Fruit fly (Drosophila melanogaster) whole organism, embryonic: ENCODE data around the gene Dbx.

ENCODE experiments used
- Bdp1 ChIP-seq: fragments of 200-800 bp; sonication (Bioruptor generic); optimal IDR thresholded peaks from 3 replicates; lab custom pipeline; 2016; ENCODE audit warnings: missing biosample characterization, missing genetic modification characterization
- CG10565 ChIP-seq: fragments of 200-800 bp; sonication (Bioruptor generic); optimal IDR thresholded peaks from 3 replicates; lab custom pipeline; 2016; ENCODE audit warnings: missing biosample characterization, mild to moderate bottlenecking, missing genetic modification characterization
- CG11085 ChIP-seq: fragments of 200-800 bp; sonication (Bioruptor generic); IDR thresholded peaks from 2 replicates; pipeline ENCODE4 v1.3.6; 2022; ENCODE audit warnings: missing biosample characterization, missing genetic modification characterization
- CG11696 ChIP-seq: fragments of 200-800 bp; sonication (Bioruptor generic); IDR thresholded peaks from 2 replicates; pipeline ENCODE4 v1.3.6; 2022; ENCODE audit warnings: missing biosample characterization, missing genetic modification characterization
- CG12104 ChIP-seq: fragments of 200-800 bp; sonication (Bioruptor generic); optimal IDR thresholded peaks from 3 replicates; lab custom pipeline; 2016; ENCODE audit warnings: missing biosample characterization, missing genetic modification characterization
- CG12155 ChIP-seq: fragments of 200-800 bp; sonication (Bioruptor generic); optimal IDR thresholded peaks from 3 replicates; lab custom pipeline; 2016; ENCODE audit warnings: missing biosample characterization, missing genetic modification characterization
- CG14965 ChIP-seq: fragments of 200-800 bp; sonication (Bioruptor generic); optimal IDR thresholded peaks from 2 replicates; lab custom pipeline; 2016; ENCODE audit warnings: missing biosample characterization, missing genetic modification characterization, borderline replicate concordance
- CG1602 ChIP-seq: fragments of 200-800 bp; sonication (Bioruptor generic); optimal IDR thresholded peaks from 3 replicates; lab custom pipeline; 2016; ENCODE audit warnings: missing biosample characterization, missing genetic modification characterization
- CG16779 ChIP-seq: fragments of 200-800 bp; sonication (Bioruptor generic); IDR thresholded peaks from 2 replicates; pipeline ENCODE4 v1.3.6; 2022; ENCODE audit warnings: missing biosample characterization, missing genetic modification characterization
- CG17612 ChIP-seq: fragments of 200-800 bp; sonication (Bioruptor generic); IDR thresholded peaks from 2 replicates; pipeline ENCODE4 v1.3.6; 2022; ENCODE audit warnings: missing biosample characterization, missing genetic modification characterization
- CG1832 ChIP-seq: fragments of 200-800 bp; sonication (Bioruptor generic); optimal IDR thresholded peaks from 2 replicates; lab custom pipeline; 2017; ENCODE audit warnings: missing biosample characterization, mild to moderate bottlenecking, missing genetic modification characterization, inconsistent platforms
- CG2199 ChIP-seq: fragments of 200-800 bp; sonication (Bioruptor generic); IDR thresholded peaks from 3 replicates; pipeline ENCODE4 v1.3.6; 2022; ENCODE audit warnings: missing biosample characterization, missing genetic modification characterization
- CG2712 ChIP-seq: fragments of 200-800 bp; optimal IDR thresholded peaks from 3 replicates; lab custom pipeline; 2019; ENCODE audit warnings: missing biosample characterization, mild to moderate bottlenecking, missing genetic modification characterization, moderate library complexity
- CG31441 ChIP-seq: fragments of 200-800 bp; sonication (Bioruptor generic); IDR thresholded peaks from 2 replicates; pipeline ENCODE4 v1.3.6; 2022; ENCODE audit warnings: missing biosample characterization, missing genetic modification characterization
- CG3163 ChIP-seq: fragments of 200-800 bp; sonication (Bioruptor generic); optimal IDR thresholded peaks from 3 replicates; lab custom pipeline; 2016; ENCODE audit warnings: missing biosample characterization, missing genetic modification characterization
- CG32767 ChIP-seq: fragments of 200-800 bp; sonication (Bioruptor generic); IDR thresholded peaks from 2 replicates; pipeline ENCODE4 v1.3.6; 2022; ENCODE audit warnings: missing biosample characterization, missing genetic modification characterization
- CG33557 ChIP-seq: fragments of 200-800 bp; sonication (Bioruptor generic); optimal IDR thresholded peaks from 2 replicates; lab custom pipeline; 2019; ENCODE audit warnings: missing biosample characterization, mild to moderate bottlenecking, missing genetic modification characterization, moderate library complexity
- CG3838 ChIP-seq: fragments of 200-800 bp; sonication (Bioruptor generic); optimal IDR thresholded peaks from 3 replicates; lab custom pipeline; 2016; ENCODE audit warnings: missing biosample characterization, missing genetic modification characterization
- CG4328 ChIP-seq: fragments of 200-800 bp; sonication (Bioruptor generic); optimal IDR thresholded peaks from 3 replicates; lab custom pipeline; 2017; ENCODE audit warnings: missing biosample characterization, missing genetic modification reagents, missing genetic modification characterization
- CG5245 ChIP-seq: fragments of 200-800 bp; sonication (Bioruptor generic); optimal IDR thresholded peaks from 3 replicates; lab custom pipeline; 2016; ENCODE audit warnings: missing biosample characterization, missing genetic modification characterization
- CG6689 ChIP-seq: fragments of 200-800 bp; sonication (Bioruptor generic); IDR thresholded peaks from 2 replicates; pipeline ENCODE4 v1.3.6; 2022; ENCODE audit warnings: missing biosample characterization, missing genetic modification characterization
- CG8944 ChIP-seq: fragments of 200-800 bp; sonication (Bioruptor generic); optimal IDR thresholded peaks from 3 replicates; lab custom pipeline; 2016; ENCODE audit warnings: missing biosample characterization, missing genetic modification characterization
- CG9817 ChIP-seq: fragments of 200-800 bp; sonication (Bioruptor generic); optimal IDR thresholded peaks from 2 replicates; lab custom pipeline; 2018; ENCODE audit warnings: missing biosample characterization, mild to moderate bottlenecking, missing genetic modification characterization, moderate library complexity
- CG9876 ChIP-seq: fragments of 200-800 bp; sonication (Bioruptor generic); optimal IDR thresholded peaks from 2 replicates; lab custom pipeline; 2016; ENCODE audit warnings: missing biosample characterization, missing genetic modification characterization
- Doc2 ChIP-seq: fragments of 200-800 bp; sonication (Bioruptor generic); IDR thresholded peaks from 2 replicates; pipeline ENCODE4 v1.3.6; 2022; ENCODE audit warnings: missing biosample characterization, missing genetic modification characterization
- GATAe ChIP-seq: fragments of 200-800 bp; sonication (Bioruptor generic); conservative IDR thresholded peaks from 2 replicates; pipeline ENCODE4 v1.3.6; 2022; ENCODE audit warnings: missing biosample characterization, missing genetic modification characterization
- Hey ChIP-seq: fragments of 200-800 bp; sonication (Bioruptor generic); optimal IDR thresholded peaks from 3 replicates; lab custom pipeline; 2018; ENCODE audit warnings: missing biosample characterization, mild to moderate bottlenecking, missing genetic modification characterization
- Med ChIP-seq: fragments of 200-800 bp; sonication (Bioruptor generic); peaks from one replicate; lab custom pipeline; 2016; ENCODE audit warnings: missing biosample characterization, missing genetic modification characterization, mild to moderate bottlenecking, inconsistent platforms, moderate library complexity
- Myb ChIP-seq: fragments of 200-800 bp; sonication (Bioruptor generic); optimal IDR thresholded peaks from 2 replicates; lab custom pipeline; 2016; ENCODE audit warnings: missing biosample characterization, missing genetic modification characterization
- NC2α ChIP-seq: fragments of 200-800 bp; sonication (Bioruptor generic); optimal IDR thresholded peaks from 2 replicates; lab custom pipeline; 2016; ENCODE audit warnings: missing biosample characterization, missing genetic modification characterization
- NK7.1 ChIP-seq: fragments of 200-800 bp; sonication (Bioruptor generic); optimal IDR thresholded peaks from 3 replicates; lab custom pipeline; 2016; ENCODE audit warnings: missing biosample characterization, missing genetic modification characterization
- Oli ChIP-seq: fragments of 200-800 bp; sonication (Bioruptor generic); optimal IDR thresholded peaks from 2 replicates; lab custom pipeline; 2018; ENCODE audit warnings: missing biosample characterization, mild to moderate bottlenecking, missing genetic modification characterization, moderate library complexity
- PHDP ChIP-seq: fragments of 200-800 bp; sonication (Bioruptor generic); optimal IDR thresholded peaks from 3 replicates; lab custom pipeline; 2018; ENCODE audit warnings: missing biosample characterization, mild to moderate bottlenecking, missing genetic modification characterization, moderate library complexity
- Pdp1 ChIP-seq, 2 experiments: fragments of 200-800 bp; sonication (Bioruptor generic); optimal IDR thresholded peaks; 3 replicates each; lab custom pipeline; 2016; ENCODE audit warnings: missing biosample characterization in 2 of 2, missing genetic modification characterization in 2 of 2, mild to moderate bottlenecking in 1 of 2, moderate library complexity in 1 of 2
- Ptx1 ChIP-seq: fragments of 200-800 bp; sonication (Bioruptor generic); IDR thresholded peaks from 2 replicates; pipeline ENCODE4 v1.3.6; 2022; ENCODE audit warnings: missing biosample characterization, missing genetic modification characterization
- Rx ChIP-seq: fragments of 200-800 bp; sonication (Bioruptor generic); IDR thresholded peaks from 2 replicates; pipeline ENCODE4 v1.3.6; 2022; ENCODE audit warnings: missing biosample characterization, missing genetic modification characterization
- aop ChIP-seq: fragments of 200-800 bp; sonication (Bioruptor generic); IDR thresholded peaks from 2 replicates; pipeline ENCODE4 v1.3.6; 2022; ENCODE audit warnings: missing biosample characterization, missing genetic modification characterization
- btn ChIP-seq: fragments of 200-800 bp; sonication (Bioruptor generic); optimal IDR thresholded peaks from 2 replicates; lab custom pipeline; 2016; ENCODE audit warnings: missing biosample characterization, missing genetic modification characterization
- cg ChIP-seq: fragments of 200-800 bp; sonication (Bioruptor generic); optimal IDR thresholded peaks from 3 replicates; lab custom pipeline; 2019; ENCODE audit warnings: missing biosample characterization, mild to moderate bottlenecking, missing genetic modification characterization, moderate library complexity
- crol ChIP-seq: fragments of 200-800 bp; sonication (Bioruptor generic); IDR thresholded peaks from 2 replicates; pipeline ENCODE4 v1.3.6; 2022; ENCODE audit warnings: missing biosample characterization, missing genetic modification characterization
- cwo ChIP-seq: fragments of 200-800 bp; sonication (Bioruptor generic); optimal IDR thresholded peaks from 3 replicates; lab custom pipeline; 2017; ENCODE audit warnings: missing biosample characterization, missing genetic modification characterization, mild to moderate bottlenecking, moderate library complexity, missing genetic modification reagents
- danr ChIP-seq: fragments of 200-800 bp; sonication (Bioruptor generic); IDR thresholded peaks from 2 replicates; pipeline ENCODE4 v1.3.6; 2022; ENCODE audit warnings: missing biosample characterization, missing genetic modification characterization
- fu2 ChIP-seq: fragments of 200-800 bp; sonication (Bioruptor generic); optimal IDR thresholded peaks from 2 replicates; lab custom pipeline; 2016; ENCODE audit warnings: missing biosample characterization, missing genetic modification characterization
- gsb ChIP-seq: fragments of 200-800 bp; sonication (Bioruptor generic); IDR thresholded peaks from 2 replicates; pipeline ENCODE4 v1.3.6; 2022; ENCODE audit warnings: missing biosample characterization, missing genetic modification characterization
- hbn ChIP-seq: fragments of 200-800 bp; sonication (Bioruptor generic); IDR thresholded peaks from 2 replicates; pipeline ENCODE4 v1.3.6; 2022; ENCODE audit warnings: missing biosample characterization, missing genetic modification characterization; ENCODE audit not compliant: partially characterized antibody
- jigr1 ChIP-seq: fragments of 200-800 bp; sonication (Bioruptor generic); IDR thresholded peaks from 3 replicates; pipeline ENCODE4 v1.3.6; 2022; ENCODE audit warnings: missing biosample characterization, missing genetic modification characterization
- rib ChIP-seq: fragments of 200-800 bp; sonication (Bioruptor generic); IDR thresholded peaks from 2 replicates; pipeline ENCODE4 v1.3.6; 2022; ENCODE audit warnings: missing biosample characterization, missing genetic modification characterization
- sens ChIP-seq: fragments of 200-800 bp; sonication (Bioruptor generic); peaks from one replicate; lab custom pipeline; 2016; ENCODE audit warnings: missing biosample characterization, missing genetic modification characterization
- trh ChIP-seq: fragments of 200-800 bp; sonication (Bioruptor generic); optimal IDR thresholded peaks from 2 replicates; lab custom pipeline; 2016; ENCODE audit warnings: missing biosample characterization, missing genetic modification characterization
- tup ChIP-seq: fragments of 200-800 bp; sonication (Bioruptor generic); optimal IDR thresholded peaks from 2 replicates; lab custom pipeline; 2016; ENCODE audit warnings: missing biosample characterization, mild to moderate bottlenecking, missing genetic modification characterization, moderate library complexity
- unpg ChIP-seq: fragments of 200-800 bp; sonication (Bioruptor generic); optimal IDR thresholded peaks from 3 replicates; lab custom pipeline; 2018; ENCODE audit warnings: missing biosample characterization, mild to moderate bottlenecking, missing genetic modification characterization, moderate library complexity
- wek ChIP-seq: fragments of 200-800 bp; sonication (Bioruptor generic); optimal IDR thresholded peaks from 3 replicates; lab custom pipeline; 2018; ENCODE audit warnings: missing biosample characterization, mild to moderate bottlenecking, missing genetic modification characterization, moderate library complexity

Gene Dbx

dm6 chr3L:1886125-1886544 is 35.0 kb upstream of the Dbx start (continued):
- peak; percentile 26; the same call in 1 of the 2 replicates for TF ChIP-seq rib (GFP tag; lab: Robert Waterston, UW)
- TF ChIP-seq aop (GFP tag; lab: Robert Waterston, UW) = peak; percentile 63
- peak; percentile 68 for TF ChIP-seq wek
- TF ChIP-seq jigr1 (GFP tag; lab: Robert Waterston, UW) = peak; percentile 56; the same call in 1 of the 3 replicates
- peak; percentile 55 for TF ChIP-seq CG12104 (GFP tag; lab: Kevin White, UChicago)
- TF ChIP-seq CG4328 (GFP tag; lab: Kevin White, UChicago) = peak; percentile 42
- peak; percentile 96 for TF ChIP-seq Med
- TF ChIP-seq Ptx1 (GFP tag; lab: Robert Waterston, UW) = peak; percentile 81
- TF ChIP-seq CG1832 (GFP tag; lab: Kevin White, UChicago) = no peak
- no peak for TF ChIP-seq CG14965 (GFP tag; lab: Kevin White, UChicago)
- peak; percentile 41 for TF ChIP-seq cwo (GFP tag; lab: Kevin White, UChicago)
- peak; percentile 66 for TF ChIP-seq PHDP (tag; lab: Kevin White, UChicago)
- TF ChIP-seq danr (GFP tag; lab: Robert Waterston, UW) = peak; percentile 73
- peak; percentile 70 for TF ChIP-seq Bdp1 (GFP tag; lab: Kevin White, UChicago)
- peak; percentile 51 for TF ChIP-seq CG12155 (GFP tag; lab: Kevin White, UChicago)
- peak; percentile 88 for TF ChIP-seq Oli (tag; lab: Kevin White, UChicago)
- TF ChIP-seq CG10565 (GFP tag; lab: Kevin White, UChicago) = peak; percentile 53
- TF ChIP-seq CG2199 (GFP tag; lab: Robert Waterston, UW) = peak; percentile 91; the same call in 2 of the 3 replicates
- TF ChIP-seq NK7.1 = peak; percentile 59
- TF ChIP-seq CG8944 (GFP tag; lab: Kevin White, UChicago) = peak; percentile 74
- peak; percentile 47 for TF ChIP-seq Myb (GFP tag; lab: Kevin White, UChicago)
- TF ChIP-seq Hey = no peak
- peak; percentile 80 to 81 for TF ChIP-seq Pdp1 (GFP tag; optimal IDR thresholded peaks at IDR 0.05; lab: Kevin White, UChicago)
- peak; percentile 34 for TF ChIP-seq CG3163 (GFP tag; lab: Kevin White, UChicago)
- peak; percentile 83 for TF ChIP-seq CG5245 (GFP tag; lab: Kevin White, UChicago)
- TF ChIP-seq CG3838 (GFP tag; lab: Kevin White, UChicago) = peak; percentile 57
- peak; percentile 74 for TF ChIP-seq CG1602 (GFP tag; lab: Kevin White, UChicago)
- TF ChIP-seq CG2712 (tag; lab: Kevin White, UChicago) = peak; percentile 91
- no peak for TF ChIP-seq GATAe
- no peak; the same call in 1 of the 2 replicates for TF ChIP-seq CG17612 (GFP tag; lab: Robert Waterston, UW)
- TF ChIP-seq crol = no peak
- peak; percentile 89 for TF ChIP-seq btn
- peak; percentile 56 for TF ChIP-seq CG9817 (tag; lab: Kevin White, UChicago)
- TF ChIP-seq CG32767 (GFP tag; lab: Robert Waterston, UW) = peak; percentile 80
- no peak; the same call in 1 of the 2 replicates for TF ChIP-seq CG11085 (GFP tag; lab: Robert Waterston, UW)
- peak; percentile 52 for TF ChIP-seq cg (GFP tag; lab: Kevin White, UChicago)
- peak; percentile 73 for TF ChIP-seq CG11696 (GFP tag; lab: Robert Waterston, UW)
- TF ChIP-seq tup (GFP tag; lab: Kevin White, UChicago) = no peak
- peak; percentile 52 for TF ChIP-seq CG9876
- TF ChIP-seq CG6689 = peak; percentile 84
- TF ChIP-seq CG16779 (GFP tag; lab: Robert Waterston, UW) = no peak
- peak; percentile 61 for TF ChIP-seq NC2α
- peak; percentile 39 for TF ChIP-seq fu2 (GFP tag; lab: Kevin White, UChicago)
- peak; percentile 74 for TF ChIP-seq trh (GFP tag; lab: Kevin White, UChicago)
- TF ChIP-seq Rx = peak; percentile 83
- TF ChIP-seq gsb (GFP tag; lab: Robert Waterston, UW) = 0 out of 2 replicates have a peak, but pooled peaks have one; percentile 26
- peak; percentile 83 for TF ChIP-seq unpg (GFP tag; lab: Kevin White, UChicago)
- peak; percentile 34 for TF ChIP-seq CG33557
- no peak for TF ChIP-seq hbn (GFP tag; lab: Robert Waterston, UW)
- TF ChIP-seq Doc2 (GFP tag; lab: Robert Waterston, UW) = no peak
- peak; percentile 92 for TF ChIP-seq CG31441 (GFP tag; lab: Robert Waterston, UW)
- peak; percentile 98 for TF ChIP-seq sens (GFP tag; lab: Kevin White, UChicago)
